Worm (Caenorhabditis elegans) whole organism, L4/young adult: Measurements from ENCODE around the gene F35E8.2.

Experiments used
- W03F9.2 ChIP-seq: fragments of 150-350 bp; optimal IDR thresholded peaks from 2 replicates; lab custom pipeline; 2014; ENCODE audit warnings: missing biosample characterization, missing genetic modification characterization
- dao-5 ChIP-seq: sonication (generic microtip); optimal IDR thresholded peaks from 2 replicates; lab custom pipeline; 2016; ENCODE audit warnings: missing genotype, missing genetic modification characterization, moderate library complexity, missing compliant biosample characterization
- him-1 ChIP-seq: sonication (generic microtip); optimal IDR thresholded peaks from 2 replicates; lab custom pipeline; 2016; ENCODE audit warnings: missing genotype, missing genetic modification reagents, missing genetic modification characterization, missing compliant biosample characterization

F35E8.2 gene

DNA sequence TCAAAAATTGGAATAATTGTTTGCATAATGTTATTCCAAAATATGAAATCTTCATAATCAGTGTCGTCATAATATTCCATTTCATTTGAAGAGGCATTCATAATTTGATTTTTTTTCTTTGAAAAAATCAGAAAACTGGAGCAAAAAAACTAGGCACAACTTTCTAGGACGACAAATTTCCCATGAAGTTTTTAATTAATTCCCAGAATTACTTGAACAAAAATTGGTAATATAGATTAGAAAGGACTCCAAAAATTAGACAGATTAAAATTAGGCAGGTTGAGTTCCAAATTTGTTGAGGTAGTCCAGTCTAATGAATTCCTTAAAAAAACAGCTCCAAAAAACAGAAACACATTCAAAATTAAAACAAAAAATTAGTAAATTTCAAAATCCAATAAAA, 49.5 kb downstream of the F35E8.2 start, which contains the start of gene srw-57:
Gene srw-57, minus strand, starts transcription at position 101 of the 400 bp plus-strand sequence.
- TF ChIP-seq W03F9.2 (tag; lab: Kevin White, UChicago) (no peak), him-1 (tag; lab: Kevin White, UChicago) (no peak), dao-5 (tag; lab: Kevin White, UChicago) (no peak)

DNA sequence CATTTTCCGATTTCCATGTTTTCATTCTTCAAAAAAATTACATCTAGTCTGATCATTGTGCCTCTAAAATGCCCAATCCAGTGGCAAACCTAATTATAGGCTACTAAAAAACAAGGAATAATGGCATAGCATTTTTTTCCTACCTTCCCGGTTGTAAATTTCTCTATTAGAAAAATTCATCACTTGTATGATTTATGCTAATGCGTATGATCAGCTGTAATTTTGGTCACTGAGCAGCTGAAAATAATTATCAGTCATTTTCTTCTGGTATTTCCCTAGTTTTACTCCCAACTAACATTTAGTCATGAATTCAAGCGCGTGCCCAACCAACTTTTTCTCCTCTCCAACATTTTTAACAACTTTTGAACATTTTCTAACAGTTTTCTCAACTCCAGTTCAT, 50.0 kb downstream of the F35E8.2 start, which contains the start of gene srh-186:
Gene srh-186, plus strand, starts transcription at position 301 of the 400 bp plus-strand sequence.
- TF ChIP-seq him-1 (tag; lab: Kevin White, UChicago) (no peak), dao-5 (tag; lab: Kevin White, UChicago) (no peak)
